Fruit fly (Drosophila melanogaster) whole organism, embryonic: ENCODE measurements around the gene CG17666.

ENCODE experiments used
- ATbp ChIP-seq: fragments of 200-800 bp; sonication (Bioruptor generic); optimal IDR thresholded peaks from 2 replicates; lab custom pipeline; 2017; ENCODE audit warnings: missing biosample characterization, mild to moderate bottlenecking, missing genetic modification characterization, missing genetic modification reagents
- CG10959 ChIP-seq: fragments of 200-800 bp; sonication (Bioruptor generic); IDR thresholded peaks from 2 replicates; pipeline ENCODE4 v1.3.6; 2022; ENCODE audit warnings: missing biosample characterization, missing genetic modification characterization
- CG10979 ChIP-seq: fragments of 200-800 bp; sonication (Bioruptor generic); optimal IDR thresholded peaks from 2 replicates; lab custom pipeline; 2018; ENCODE audit warnings: missing biosample characterization, mild to moderate bottlenecking, missing genetic modification characterization, moderate library complexity
- CG11560 ChIP-seq: fragments of 200-800 bp; sonication (Bioruptor generic); IDR thresholded peaks from 3 replicates; pipeline ENCODE4 v1.3.6; 2022; ENCODE audit warnings: missing biosample characterization, missing genetic modification characterization
- CG1233 ChIP-seq: fragments of 200-800 bp; sonication (Bioruptor generic); optimal IDR thresholded peaks from 4 replicates; lab custom pipeline; 2018; ENCODE audit warnings: missing biosample characterization, mild to moderate bottlenecking, missing genetic modification characterization
- CG12744 ChIP-seq: fragments of 200-800 bp; sonication (Bioruptor generic); optimal IDR thresholded peaks from 2 replicates; lab custom pipeline; 2016; ENCODE audit warnings: missing biosample characterization, missing genetic modification characterization
- CG13424 ChIP-seq: fragments of 200-800 bp; sonication (Bioruptor generic); optimal IDR thresholded peaks from 2 replicates; lab custom pipeline; 2019; ENCODE audit warnings: missing biosample characterization, mild to moderate bottlenecking, missing genetic modification characterization, moderate library complexity
- CG14441 ChIP-seq: fragments of 200-800 bp; sonication (Bioruptor generic); IDR thresholded peaks from 2 replicates; pipeline ENCODE4 v1.3.6; 2022; ENCODE audit warnings: missing biosample characterization, missing genetic modification characterization
- CG15479 ChIP-seq: fragments of 200-800 bp; sonication (Bioruptor generic); optimal IDR thresholded peaks from 3 replicates; lab custom pipeline; 2019; ENCODE audit warnings: missing biosample characterization, mild to moderate bottlenecking, missing genetic modification characterization, moderate library complexity
- CG2889 ChIP-seq: fragments of 200-800 bp; sonication (Bioruptor generic); IDR thresholded peaks from 3 replicates; pipeline ENCODE4 v1.3.6; 2022; ENCODE audit warnings: missing biosample characterization, missing genetic modification characterization
- CG3847 ChIP-seq: fragments of 200-800 bp; sonication (Bioruptor generic); IDR thresholded peaks from 2 replicates; pipeline ENCODE4 v1.3.6; 2022; ENCODE audit warnings: missing biosample characterization, missing genetic modification characterization
- CG43689 ChIP-seq: fragments of 200-800 bp; sonication (Bioruptor generic); IDR thresholded peaks from 2 replicates; pipeline ENCODE4 v1.3.6; 2022; ENCODE audit warnings: missing biosample characterization, missing genetic modification characterization
- CG6683 ChIP-seq: fragments of 200-800 bp; sonication (Bioruptor generic); optimal IDR thresholded peaks from 2 replicates; lab custom pipeline; 2017; ENCODE audit warnings: missing biosample characterization, mild to moderate bottlenecking, missing genetic modification characterization, missing genetic modification reagents
- CG7556 ChIP-seq: fragments of 200-800 bp; sonication (Bioruptor generic); optimal IDR thresholded peaks from 2 replicates; lab custom pipeline; 2017; ENCODE audit warnings: missing biosample characterization, mild to moderate bottlenecking, missing genetic modification characterization
- CG7987 ChIP-seq: fragments of 200-800 bp; sonication (Bioruptor generic); optimal IDR thresholded peaks from 2 replicates; lab custom pipeline; 2018; ENCODE audit warnings: missing biosample characterization, mild to moderate bottlenecking, missing genetic modification characterization, moderate library complexity
- CrebB ChIP-seq: fragments of 200-800 bp; sonication (Bioruptor generic); optimal IDR thresholded peaks from 3 replicates; lab custom pipeline; 2018; ENCODE audit warnings: missing biosample characterization, mild to moderate bottlenecking, missing genetic modification characterization
- E2f1 ChIP-seq: fragments of 200-800 bp; sonication (Bioruptor generic); IDR thresholded peaks from 2 replicates; pipeline ENCODE4 v1.3.6; 2022; ENCODE audit warnings: missing biosample characterization, missing genetic modification characterization
- HLHmδ ChIP-seq: fragments of 200-800 bp; sonication (Bioruptor generic); optimal IDR thresholded peaks from 2 replicates; lab custom pipeline; 2018; ENCODE audit warnings: missing biosample characterization, mild to moderate bottlenecking, missing genetic modification characterization, moderate library complexity
- Hand ChIP-seq: fragments of 200-800 bp; sonication (Bioruptor generic); optimal IDR thresholded peaks from 2 replicates; lab custom pipeline; 2017; ENCODE audit warnings: mild to moderate bottlenecking, missing biosample characterization, missing genetic modification reagents, missing genetic modification characterization
- Hey ChIP-seq: fragments of 200-800 bp; sonication (Bioruptor generic); optimal IDR thresholded peaks from 3 replicates; lab custom pipeline; 2018; ENCODE audit warnings: missing biosample characterization, mild to moderate bottlenecking, missing genetic modification characterization
- HmgZ ChIP-seq: fragments of 200-800 bp; sonication (Bioruptor generic); optimal IDR thresholded peaks from 2 replicates; lab custom pipeline; 2018; ENCODE audit warnings: missing biosample characterization, mild to moderate bottlenecking, missing genetic modification characterization
- Lim3 ChIP-seq: fragments of 200-800 bp; sonication (Bioruptor generic); IDR thresholded peaks from 2 replicates; pipeline ENCODE4 v1.3.6; 2022; ENCODE audit warnings: missing biosample characterization, missing genetic modification characterization
- MTF-1 ChIP-seq: fragments of 200-800 bp; sonication (Bioruptor generic); optimal IDR thresholded peaks from 2 replicates; lab custom pipeline; 2018; ENCODE audit warnings: missing biosample characterization, mild to moderate bottlenecking, missing genetic modification characterization, borderline replicate concordance
- Meics ChIP-seq: fragments of 200-800 bp; sonication (Bioruptor generic); optimal IDR thresholded peaks from 2 replicates; lab custom pipeline; 2017; ENCODE audit warnings: missing biosample characterization, mild to moderate bottlenecking, missing genetic modification characterization
- Six4 ChIP-seq: fragments of 200-800 bp; sonication (Bioruptor generic); optimal IDR thresholded peaks from 2 replicates; lab custom pipeline; 2016; ENCODE audit warnings: missing biosample characterization, missing genetic modification characterization
- abd-A ChIP-seq: fragments of 200-800 bp; sonication (Bioruptor generic); optimal IDR thresholded peaks from 3 replicates; lab custom pipeline; 2019; ENCODE audit warnings: missing biosample characterization, mild to moderate bottlenecking, missing genetic modification characterization, moderate library complexity
- ara ChIP-seq: fragments of 200-800 bp; sonication (Bioruptor generic); IDR thresholded peaks from 2 replicates; pipeline ENCODE4 v1.3.6; 2022; ENCODE audit warnings: missing biosample characterization, missing genetic modification characterization
- bbx ChIP-seq: fragments of 200-800 bp; sonication (Bioruptor generic); IDR thresholded peaks from 2 replicates; pipeline ENCODE4 v1.3.6; 2022; ENCODE audit warnings: missing biosample characterization, missing genetic modification characterization; ENCODE audit not compliant: partially characterized antibody
- bcd ChIP-seq: fragments of 200-800 bp; sonication (Bioruptor generic); optimal IDR thresholded peaks from 2 replicates; lab custom pipeline; 2017; ENCODE audit warnings: missing biosample characterization, mild to moderate bottlenecking, missing genetic modification characterization
- ci ChIP-seq: fragments of 200-800 bp; sonication (Bioruptor generic); IDR thresholded peaks from 3 replicates; pipeline ENCODE4 v1.3.6; 2022; ENCODE audit warnings: missing biosample characterization, missing genetic modification characterization
- dysf ChIP-seq: fragments of 200-800 bp; sonication (Bioruptor generic); IDR thresholded peaks from 3 replicates; pipeline ENCODE4 v1.3.6; 2022; ENCODE audit warnings: missing biosample characterization, missing genetic modification characterization
- gsb ChIP-seq: fragments of 200-800 bp; sonication (Bioruptor generic); IDR thresholded peaks from 2 replicates; pipeline ENCODE4 v1.3.6; 2022; ENCODE audit warnings: missing biosample characterization, missing genetic modification characterization
- jigr1 ChIP-seq: fragments of 200-800 bp; sonication (Bioruptor generic); IDR thresholded peaks from 3 replicates; pipeline ENCODE4 v1.3.6; 2022; ENCODE audit warnings: missing biosample characterization, missing genetic modification characterization
- jing ChIP-seq: fragments of 200-800 bp; sonication (Bioruptor generic); optimal IDR thresholded peaks from 2 replicates; lab custom pipeline; 2018; ENCODE audit warnings: missing biosample characterization, mild to moderate bottlenecking, missing genetic modification characterization
- mirr ChIP-seq: fragments of 200-800 bp; sonication (Bioruptor generic); optimal IDR thresholded peaks from 3 replicates; lab custom pipeline; 2018; ENCODE audit warnings: missing biosample characterization, mild to moderate bottlenecking, missing genetic modification characterization
- onecut ChIP-seq: fragments of 200-800 bp; sonication (Bioruptor generic); IDR thresholded peaks from 2 replicates; pipeline ENCODE4 v1.3.6; 2022; ENCODE audit warnings: missing biosample characterization, missing genetic modification characterization
- pan ChIP-seq, 4 experiments: fragments of >200 bp in 3 of 4; fragments of 200-800 bp in 1 of 4; sonication (Bioruptor generic) in 1 of 4; optimal IDR thresholded peaks in 3 of 4; IDR thresholded peaks in 1 of 4; 2 replicates each; pipeline versions ENCODE4 v1.3.6 to Lab custom; 2017 to 2022; ENCODE audit warnings: missing biosample characterization in 2 of 4, missing genetic modification characterization in 2 of 4, mixed read lengths in 1 of 4
- psq ChIP-seq: fragments of 200-800 bp; sonication (Bioruptor generic); optimal IDR thresholded peaks from 2 replicates; lab custom pipeline; 2017; ENCODE audit warnings: missing biosample characterization, missing genetic modification characterization
- repo ChIP-seq: fragments of 200-800 bp; sonication (Bioruptor generic); optimal IDR thresholded peaks from 2 replicates; lab custom pipeline; 2016; ENCODE audit warnings: missing biosample characterization, missing genetic modification characterization
- rib ChIP-seq: fragments of 200-800 bp; sonication (Bioruptor generic); IDR thresholded peaks from 2 replicates; pipeline ENCODE4 v1.3.6; 2022; ENCODE audit warnings: missing biosample characterization, missing genetic modification characterization
- schlank ChIP-seq: fragments of 200-800 bp; sonication (Bioruptor generic); optimal IDR thresholded peaks from 2 replicates; lab custom pipeline; 2018; ENCODE audit warnings: missing biosample characterization, mild to moderate bottlenecking, missing genetic modification characterization
- sd ChIP-seq: fragments of 200-800 bp; sonication (Bioruptor generic); optimal IDR thresholded peaks from 3 replicates; lab custom pipeline; 2018; ENCODE audit warnings: missing biosample characterization, mild to moderate bottlenecking, missing genetic modification characterization, moderate library complexity
- sens ChIP-seq: fragments of 200-800 bp; sonication (Bioruptor generic); peaks from one replicate; lab custom pipeline; 2016; ENCODE audit warnings: missing biosample characterization, missing genetic modification characterization
- sens-2 ChIP-seq: fragments of 200-800 bp; sonication (Bioruptor generic); IDR thresholded peaks from 2 replicates; pipeline ENCODE4 v1.3.6; 2022; ENCODE audit warnings: missing biosample characterization, missing genetic modification characterization
- so ChIP-seq: fragments of 200-800 bp; sonication (Bioruptor generic); IDR thresholded peaks from 3 replicates; pipeline ENCODE4 v1.3.6; 2022; ENCODE audit warnings: missing biosample characterization, missing genetic modification characterization
- sug ChIP-seq: fragments of 200-800 bp; optimal IDR thresholded peaks from 2 replicates; lab custom pipeline; 2019; ENCODE audit warnings: missing biosample characterization, mild to moderate bottlenecking, missing genetic modification characterization, moderate library complexity
- tll ChIP-seq, 2 experiments: fragments of 200-800 bp in 1 of 2; fragments of >200 bp in 1 of 2; sonication (Bioruptor generic) in 1 of 2; optimal IDR thresholded peaks; 2 replicates each; lab custom pipeline; 2017 to 2019; ENCODE audit warnings: missing biosample characterization in 2 of 2, missing genetic modification characterization in 2 of 2, mild to moderate bottlenecking in 1 of 2, moderate library complexity in 1 of 2
- tup ChIP-seq: fragments of 200-800 bp; sonication (Bioruptor generic); optimal IDR thresholded peaks from 2 replicates; lab custom pipeline; 2016; ENCODE audit warnings: missing biosample characterization, mild to moderate bottlenecking, missing genetic modification characterization, moderate library complexity
- vvl ChIP-seq: fragments of 200-800 bp; sonication (Bioruptor generic); IDR thresholded peaks from 2 replicates; pipeline ENCODE4 v1.3.6; 2022; ENCODE audit warnings: missing biosample characterization, missing genetic modification characterization
- zf30C ChIP-seq: fragments of 200-800 bp; sonication (Bioruptor generic); optimal IDR thresholded peaks from 3 replicates; lab custom pipeline; 2018; ENCODE audit warnings: missing biosample characterization, mild to moderate bottlenecking, missing genetic modification characterization

The CG17666 gene

DNA sequence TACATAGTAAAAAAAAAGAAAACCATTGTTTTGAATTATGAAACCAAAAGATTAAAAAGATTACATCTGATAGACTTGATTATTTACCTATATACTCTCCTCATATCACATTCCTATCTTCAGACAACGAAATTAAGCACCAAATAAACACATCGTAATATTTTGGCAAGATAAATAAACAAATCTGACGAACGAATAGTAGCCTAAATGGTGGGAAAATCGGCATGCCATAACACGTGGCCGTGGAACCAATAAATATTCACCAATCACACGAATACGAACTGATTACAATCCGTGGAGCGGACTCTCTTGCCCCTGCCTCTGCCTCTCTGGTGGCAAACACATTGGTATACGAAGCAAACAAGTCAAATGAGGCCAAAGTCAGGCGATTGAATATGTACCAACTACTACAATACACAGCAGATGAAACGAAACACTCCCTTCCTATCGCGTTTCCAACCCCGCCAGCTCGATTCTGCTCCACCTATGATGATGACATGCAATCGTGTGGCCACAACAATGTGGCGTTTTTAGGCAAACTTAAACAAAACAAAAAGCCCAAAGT, 15.0 kb downstream of the CG17666 start (continued):
- TF ChIP-seq bbx (GFP tag; lab: Robert Waterston, UW) (no peak), CG7556 (GFP tag; lab: Kevin White, UChicago) (no peak), CG43689 (no peak), rib (GFP tag; lab: Robert Waterston, UW) (peak; percentile 34; the same call in 1 of the 2 replicates), HmgZ (tag; lab: Kevin White, UChicago) (no peak), CG10979 (tag; lab: Kevin White, UChicago) (no peak), CG6683 (GFP tag; lab: Kevin White, UChicago) (no peak), sug (peak; percentile 50), E2f1 (GFP tag; lab: Robert Waterston, UW) (peak; percentile 22; the same call in 1 of the 2 replicates), tup (no peak), HLHmδ (no peak), ara (no peak), ATbp (GFP tag; lab: Kevin White, UChicago) (peak; percentile 14), CG13424 (tag; lab: Kevin White, UChicago) (no peak), zf30C (GFP tag; lab: Kevin White, UChicago) (no peak), repo (no peak), sens (GFP tag; lab: Kevin White, UChicago) (peak; percentile 74), schlank (tag; lab: Kevin White, UChicago) (peak; percentile 9), gsb (GFP tag; lab: Robert Waterston, UW) (peak; percentile 6; the same call in 1 of the 2 replicates), pan (optimal IDR thresholded peaks at IDR 0.05; lab: Kevin White, UChicago) (no peak), pan (GFP tag; optimal IDR thresholded peaks at IDR 0.05 in 1 of 2, IDR thresholded peaks at IDR 0.05 in 1 of 2) (no peak), ci (GFP tag; lab: Robert Waterston, UW) (peak; percentile 58; the same call in 1 of the 3 replicates), CG3847 (GFP tag; lab: Robert Waterston, UW) (no peak), vvl (GFP tag; lab: Robert Waterston, UW) (no peak), Hey (no peak), jigr1 (GFP tag; lab: Robert Waterston, UW) (no peak), CG10959 (GFP tag; lab: Robert Waterston, UW) (no peak), CG2889 (GFP tag; lab: Robert Waterston, UW) (no peak), Hand (GFP tag; lab: Kevin White, UChicago) (peak; percentile 13), Lim3 (GFP tag; lab: Robert Waterston, UW) (no peak), sens-2 (GFP tag; lab: Robert Waterston, UW) (no peak), jing (no peak), CG1233 (GFP tag; lab: Kevin White, UChicago) (no peak), Six4 (GFP tag; lab: Kevin White, UChicago) (no peak), psq (no peak), CG15479 (GFP tag; lab: Kevin White, UChicago) (no peak), onecut (GFP tag; lab: Robert Waterston, UW) (0 out of 2 replicates have a peak, but pooled peaks have one; percentile 9), CG14441 (GFP tag; lab: Robert Waterston, UW) (0 out of 2 replicates have a peak, but pooled peaks have one; percentile 8), CG7987 (GFP tag; lab: Kevin White, UChicago) (peak; percentile 48), CG12744 (GFP tag; lab: Kevin White, UChicago) (no peak), bcd (GFP tag; lab: Kevin White, UChicago) (no peak), abd-A (tag; lab: Kevin White, UChicago) (peak; percentile 35), MTF-1 (no peak), sd (tag; lab: Kevin White, UChicago) (peak; percentile 52), Meics (GFP tag; lab: Kevin White, UChicago) (peak; percentile 14), CG11560 (tag; lab: Robert Waterston, UW) (no peak), tll (GFP tag; optimal IDR thresholded peaks at IDR 0.05; lab: Kevin White, UChicago) (no peak), CrebB (tag; lab: Kevin White, UChicago) (peak; percentile 13), dysf (no peak), so (GFP tag; lab: Robert Waterston, UW) (peak; percentile 42; the same call in 1 of the 3 replicates), mirr (GFP tag; lab: Kevin White, UChicago) (peak; percentile 46)
